Worm (Caenorhabditis elegans) whole organism, mixed stage, embryonic: ENCODE data around the gene Y54E2A.4.

Source experiments
- blmp-1 ChIP-seq: fragments of 150-350 bp; optimal IDR thresholded peaks from 2 replicates; lab custom pipeline; 2014; ENCODE audit warnings: missing biosample characterization, missing genetic modification characterization
- elt-3 ChIP-seq: fragments of 150-350 bp; optimal IDR thresholded peaks from 2 replicates; lab custom pipeline; 2014; ENCODE audit warnings: missing biosample characterization, missing genetic modification characterization
- mep-1 ChIP-seq: fragments of 150-350 bp; optimal IDR thresholded peaks from 2 replicates; lab custom pipeline; 2017; ENCODE audit warnings: missing biosample characterization, missing genetic modification reagents, missing genetic modification characterization, inconsistent platforms
- nhr-12 ChIP-seq: fragments of 150-350 bp; optimal IDR thresholded peaks from 2 replicates; lab custom pipeline; 2014; ENCODE audit warnings: missing biosample characterization, missing genetic modification characterization
- nhr-237 ChIP-seq: fragments of 150-350 bp; optimal IDR thresholded peaks from 2 replicates; lab custom pipeline; 2014; ENCODE audit warnings: missing biosample characterization, missing genetic modification characterization
- nhr-28 ChIP-seq: fragments of 150-350 bp; optimal IDR thresholded peaks from 2 replicates; lab custom pipeline; 2014; ENCODE audit warnings: missing biosample characterization, missing genetic modification characterization
- snpc-4 ChIP-seq: fragments of 150-350 bp; optimal IDR thresholded peaks from 2 replicates; lab custom pipeline; 2014; ENCODE audit warnings: missing biosample characterization, missing genetic modification characterization
- unc-62 ChIP-seq: fragments of 150-350 bp; optimal IDR thresholded peaks from 2 replicates; lab custom pipeline; 2014; ENCODE audit warnings: missing biosample characterization, missing genetic modification reagents, missing genetic modification characterization

DNA sequence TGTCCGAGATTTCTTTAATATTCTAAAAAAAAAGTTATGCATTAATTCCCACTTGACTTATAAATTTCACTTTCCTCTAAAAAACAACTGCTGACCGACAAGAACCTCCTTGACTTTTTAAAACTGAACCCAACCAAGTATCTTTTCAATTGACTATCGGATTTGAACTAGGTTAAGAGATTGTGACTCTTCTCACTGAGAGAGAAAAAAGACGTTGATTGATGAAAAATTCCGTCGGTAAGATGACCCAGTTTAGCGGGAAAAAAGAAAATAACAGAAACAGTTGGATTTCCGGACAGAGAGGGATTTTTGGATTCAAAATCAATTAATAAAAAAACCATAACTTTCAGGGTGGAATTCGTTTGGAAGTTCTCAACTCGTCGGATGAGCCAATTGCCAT, 47.9 kb upstream of the Y54E2A.4 start:
- no peak for TF ChIP-seq mep-1
- TF ChIP-seq elt-3 (tag; lab: Kevin White, UChicago), result no peak
- no peak for TF ChIP-seq nhr-237
- TF ChIP-seq nhr-12 (tag; lab: Kevin White, UChicago), result no peak
- no peak for TF ChIP-seq unc-62 (GFP tag; lab: Kevin White, UChicago)
- TF ChIP-seq snpc-4 (tag; lab: Kevin White, UChicago), result no peak
- TF ChIP-seq blmp-1 (tag; lab: Kevin White, UChicago), result no peak
- no peak for TF ChIP-seq nhr-28
